Worm (Caenorhabditis elegans) whole organism, early embryonic: Measurements from ENCODE around the gene fbxa-64.

Source experiments
- B0310.2 ChIP-seq: sonication (generic microtip); optimal IDR thresholded peaks from 2 replicates; lab custom pipeline; 2016; ENCODE audit warnings: mild to moderate bottlenecking, missing genetic modification characterization, missing compliant biosample characterization
- tbx-37 ChIP-seq: fragments of 200-800 bp; sonication (Bioruptor generic); conservative IDR thresholded peaks from 2 replicates; pipeline ENCODE4 v1.3.6; 2022; ENCODE audit warnings: missing genetic modification reagents, missing genetic modification characterization, missing compliant biosample characterization

DNA sequence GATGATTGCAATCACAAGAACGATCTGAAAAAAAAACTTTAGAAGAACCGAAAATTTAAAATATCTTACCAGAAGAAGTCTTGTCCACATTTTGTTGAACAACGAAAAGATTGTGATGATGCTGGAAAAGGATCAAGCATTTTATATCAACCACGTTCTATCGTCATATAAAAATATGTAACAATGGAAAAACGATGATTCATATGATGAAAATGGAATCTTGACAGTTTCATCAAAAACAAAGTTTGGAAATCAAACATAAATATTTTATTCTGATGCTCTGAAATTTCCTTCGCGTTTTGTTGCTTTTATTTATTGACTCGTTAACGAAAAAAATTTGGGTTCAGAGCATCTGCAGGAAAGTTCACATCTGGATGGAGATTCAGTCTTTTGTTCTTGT is 41.3 kb downstream of the fbxa-64 start, which contains the start of the genes K08D9.9 and str-16:
- no peak for TF ChIP-seq tbx-37 (GFP tag; lab: Robert Waterston, UW)
- TF ChIP-seq B0310.2 (tag; lab: Kevin White, UChicago), result no peak
